Worm (Caenorhabditis elegans) whole organism, midembryonic: ENCODE results near the gene C35B1.7.
"Not testable (repeated sequence)": the region's sequence is repeated elsewhere in the genome, so short reads cannot be mapped to it uniquely, and the experiment has no call there.

Experiments used
- T22C8.4 ChIP-seq: fragments of 200-800 bp; sonication (Bioruptor generic); IDR thresholded peaks from 2 replicates; pipeline ENCODE4 v1.3.6; 2022; ENCODE audit warnings: missing genetic modification characterization, missing compliant biosample characterization
- cog-1 ChIP-seq: sonication (generic microtip); optimal IDR thresholded peaks from 2 replicates; lab custom pipeline; 2016; ENCODE audit warnings: missing genetic modification characterization, missing compliant biosample characterization
- flt-1 ChIP-seq: fragments of 200-800 bp; sonication (Bioruptor generic); IDR thresholded peaks from 2 replicates; pipeline ENCODE4 v1.3.6; 2022; ENCODE audit warnings: missing genetic modification characterization, missing compliant biosample characterization
- klf-2 ChIP-seq: fragments of 200-800 bp; sonication (Bioruptor generic); conservative IDR thresholded peaks from 2 replicates; pipeline ENCODE4 v1.3.6; 2022; ENCODE audit warnings: missing genetic modification reagents, missing genetic modification characterization, missing compliant biosample characterization
- med-1 ChIP-seq: sonication (generic microtip); optimal IDR thresholded peaks from 2 replicates; lab custom pipeline; 2017; ENCODE audit warnings: missing genetic modification characterization, mild to moderate bottlenecking, missing compliant biosample characterization, antibody characterized with exemption, missing genetic modification reagents; ENCODE audit not compliant: insufficient read depth
- ref-1 ChIP-seq: fragments of 200-800 bp; sonication (Bioruptor generic); conservative IDR thresholded peaks from 2 replicates; pipeline ENCODE4 v1.3.6; 2022; ENCODE audit warnings: missing genetic modification reagents, missing genetic modification characterization, missing compliant biosample characterization
- tab-1 ChIP-seq: fragments of 200-800 bp; sonication (Bioruptor generic); IDR thresholded peaks from 2 replicates; pipeline ENCODE4 v1.3.6; 2022; ENCODE audit warnings: missing genetic modification characterization, missing compliant biosample characterization
- ztf-23 ChIP-seq: fragments of 200-800 bp; sonication (Bioruptor generic); IDR thresholded peaks from 2 replicates; pipeline ENCODE4 v1.3.6; 2022; ENCODE audit warnings: missing genetic modification reagents, missing genetic modification characterization, missing compliant biosample characterization
- ztf-29 ChIP-seq: fragments of 200-800 bp; sonication (Bioruptor generic); IDR thresholded peaks from 2 replicates; pipeline ENCODE4 v1.3.6; 2022; ENCODE audit warnings: missing genetic modification reagents, missing genetic modification characterization, missing compliant biosample characterization

C35B1.7 gene

ce11 chrIV:4099773-4100172, 9.1 kb upstream of the C35B1.7 start:
- TF ChIP-seq ref-1 = no peak
- no peak for TF ChIP-seq ztf-23
- TF ChIP-seq T22C8.4 = no peak

ce11 chrIV:4102720-4103119, 6.1 kb upstream of the C35B1.7 start, which contains the start of gene ubc-1:
ubc-1 (plus strand) TSS chrIV:4103020.
- TF ChIP-seq cog-1 (tag; lab: Kevin White, UChicago) (no peak), ref-1 (no peak), T22C8.4 (no peak), klf-2 (GFP tag; lab: Robert Waterston, UW) (no peak), flt-1 (GFP tag; lab: Robert Waterston, UW) (no peak), tab-1 (GFP tag; lab: Robert Waterston, UW) (no peak), ztf-23 (no peak), ztf-29 (GFP tag; lab: Robert Waterston, UW) (no peak), med-1 (GFP tag; lab: Kevin White, UChicago) (no peak)

ce11 chrIV:4112387-4112786, 3.5 kb downstream of the C35B1.7 start, which contains the start of gene F49F1.14:
F49F1.14 (minus strand) TSS chrIV:4112487.
- TF ChIP-seq ref-1 = no peak
- no peak for TF ChIP-seq klf-2 (GFP tag; lab: Robert Waterston, UW)
- TF ChIP-seq med-1 (GFP tag; lab: Kevin White, UChicago) = no peak
- TF ChIP-seq flt-1 (GFP tag; lab: Robert Waterston, UW) = no peak
- no peak for TF ChIP-seq cog-1 (tag; lab: Kevin White, UChicago)
- TF ChIP-seq T22C8.4 = no peak
- no peak for TF ChIP-seq tab-1 (GFP tag; lab: Robert Waterston, UW)
- TF ChIP-seq ztf-23 = no peak
- no peak for TF ChIP-seq ztf-29 (GFP tag; lab: Robert Waterston, UW)

DNA sequence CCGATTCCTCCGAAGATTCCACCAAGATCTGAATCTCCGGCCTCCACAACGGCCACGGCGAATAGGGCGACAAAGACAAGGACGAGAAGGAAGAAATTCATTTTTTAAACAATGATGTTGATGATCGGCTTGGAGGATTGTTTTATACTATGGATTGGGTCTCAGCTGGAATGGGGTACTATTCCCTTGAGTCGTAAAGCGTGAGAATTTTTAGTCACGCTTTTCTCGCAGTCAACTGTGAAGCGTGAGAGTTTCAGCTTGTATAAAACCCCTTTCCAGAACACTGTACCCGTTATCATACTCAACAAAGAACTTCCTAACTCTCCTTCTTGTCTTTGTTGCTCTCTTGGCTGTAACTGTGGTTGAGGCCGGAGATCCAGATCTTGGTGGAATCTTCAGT, 5.7 kb downstream of the C35B1.7 start, which contains the start of gene F49F1.15:
F49F1.15 (minus strand) TSS at position 101 of the 400 bp plus-strand sequence.
- TF ChIP-seq cog-1 (tag; lab: Kevin White, UChicago) (no peak), ref-1 (no peak), ztf-29 (GFP tag; lab: Robert Waterston, UW) (no peak), T22C8.4 (no peak), tab-1 (GFP tag; lab: Robert Waterston, UW) (no peak)

ce11 chrIV:4115634-4116033, 6.8 kb downstream of the C35B1.7 start, which contains the start of the genes F49F1.4 and F49F1.2:
F49F1.4 (minus strand) TSS chrIV:4115734.
F49F1.2 (plus strand) TSS chrIV:4115943.
- TF ChIP-seq ztf-29 (GFP tag; lab: Robert Waterston, UW) (no peak), med-1 (GFP tag; lab: Kevin White, UChicago) (no peak), T22C8.4 (no peak)

ce11 chrIV:4117432-4117831, 8.6 kb downstream of the C35B1.7 start, which contains the start of gene drd-50:
drd-50 (plus strand) TSS chrIV:4117732.
- TF ChIP-seq T22C8.4 (no peak), ref-1 (no peak), med-1 (GFP tag; lab: Kevin White, UChicago) (no peak), flt-1 (GFP tag; lab: Robert Waterston, UW) (no peak), ztf-23 (no peak)

DNA sequence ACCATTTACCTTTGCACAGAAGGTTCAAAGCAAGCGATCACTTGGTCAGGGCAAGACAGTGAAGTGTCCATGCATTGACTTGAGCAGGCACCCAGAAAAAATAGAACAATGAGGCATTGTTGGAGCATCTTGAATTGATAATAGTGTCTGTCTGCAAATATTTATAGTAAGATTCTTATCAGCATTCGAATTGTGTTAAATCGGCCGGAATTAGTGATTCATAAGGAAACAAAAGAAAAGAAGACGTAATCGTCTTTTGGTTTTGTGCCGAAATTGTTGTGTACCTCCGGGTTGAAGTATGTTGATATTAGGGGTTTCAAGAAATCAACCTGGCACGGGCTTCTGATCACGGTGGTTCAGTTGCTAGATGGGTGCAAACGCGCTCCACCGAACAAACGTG, 11.4 kb downstream of the C35B1.7 start, which contains the start of gene F49F1.5:
F49F1.5 (minus strand) TSS at position 153 of the 400 bp plus-strand sequence.
- TF ChIP-seq T22C8.4 (no peak), ztf-29 (GFP tag; lab: Robert Waterston, UW) (no peak), klf-2 (GFP tag; lab: Robert Waterston, UW) (no peak), ref-1 (no peak), tab-1 (GFP tag; lab: Robert Waterston, UW) (no peak), med-1 (GFP tag; lab: Kevin White, UChicago) (no peak), flt-1 (GFP tag; lab: Robert Waterston, UW) (no peak), cog-1 (tag; lab: Kevin White, UChicago) (no peak), ztf-23 (no peak)

- TF ChIP-seq klf-2 (GFP tag; lab: Robert Waterston, UW) (no peak), T22C8.4 (no peak), med-1 (GFP tag; lab: Kevin White, UChicago) (no peak), flt-1 (GFP tag; lab: Robert Waterston, UW) (no peak), ztf-23 (no peak), ref-1 (no peak), cog-1 (tag; lab: Kevin White, UChicago) (no peak), ztf-29 (GFP tag; lab: Robert Waterston, UW) (no peak), tab-1 (GFP tag; lab: Robert Waterston, UW) (no peak)
These were observed 12.2 kb downstream of the C35B1.7 start for ce11 chrIV:4121055-4121454.

DNA sequence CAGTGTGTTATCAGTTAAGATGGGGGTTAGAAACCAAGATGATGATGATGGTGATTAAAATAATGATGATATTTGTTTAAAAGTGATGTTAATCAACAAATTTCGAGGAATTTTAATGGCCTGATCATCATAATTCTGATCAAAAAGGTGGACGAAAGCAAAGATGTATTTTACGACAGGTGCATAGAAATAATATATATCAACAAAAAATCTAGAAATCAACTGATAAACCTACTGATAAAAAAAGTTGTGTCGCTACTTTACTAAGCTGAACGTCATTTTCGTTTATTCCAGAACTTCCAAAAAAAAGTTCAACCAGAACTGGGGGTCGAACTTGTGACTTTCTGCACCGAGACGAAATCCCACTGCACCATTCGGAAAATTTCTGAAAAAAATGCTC, 14.2 kb downstream of the C35B1.7 start, which contains the start of gene mul-1:
mul-1 (minus strand) TSS at position 84 of the 400 bp plus-strand sequence.
- TF ChIP-seq cog-1 (tag; lab: Kevin White, UChicago) (no peak), ztf-23 (no peak), ref-1 (no peak), T22C8.4 (no peak), ztf-29 (GFP tag; lab: Robert Waterston, UW) (no peak), flt-1 (GFP tag; lab: Robert Waterston, UW) (no peak), med-1 (GFP tag; lab: Kevin White, UChicago) (no peak), tab-1 (GFP tag; lab: Robert Waterston, UW) (no peak), klf-2 (GFP tag; lab: Robert Waterston, UW) (no peak)

DNA sequence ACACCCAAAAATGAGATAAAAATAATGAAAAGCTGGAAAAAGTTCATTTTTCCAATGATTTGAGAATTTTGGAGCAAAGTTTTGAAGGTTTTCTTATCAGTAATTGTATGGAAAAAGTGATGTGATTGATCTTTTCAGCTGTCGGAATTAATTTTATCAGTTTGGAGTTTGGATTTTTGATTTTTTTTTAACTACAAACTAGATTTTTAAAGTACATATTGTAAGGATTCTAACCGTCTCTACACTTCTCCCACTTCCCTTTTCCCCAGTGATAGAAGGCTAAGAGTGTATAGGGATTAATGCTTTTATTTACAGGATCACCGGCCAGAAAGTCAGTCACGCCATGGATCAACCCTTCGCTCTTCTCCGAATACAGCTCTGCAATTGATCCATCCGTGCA, 16.8 kb downstream of the C35B1.7 start, which contains the start of gene F49F1.7:
F49F1.7 (minus strand) TSS at position 101 of the 400 bp plus-strand sequence.
- TF ChIP-seq T22C8.4; cog-1 (tag; lab: Kevin White, UChicago); flt-1 (GFP tag; lab: Robert Waterston, UW): not testable (repeated sequence)
